Fruit fly (Drosophila melanogaster) whole organism, wandering third instar larva: ENCODE results near the gene Or33a.

Source experiments
- Hnf4 ChIP-seq: fragments of 200-800 bp; sonication (Bioruptor generic); optimal IDR thresholded peaks from 2 replicates; lab custom pipeline; 2016; ENCODE audit warnings: missing biosample characterization, mild to moderate bottlenecking, missing genetic modification characterization
- OdsH ChIP-seq: fragments of 200-800 bp; sonication (Bioruptor generic); optimal IDR thresholded peaks from 2 replicates; lab custom pipeline; 2016; ENCODE audit warnings: missing biosample characterization, mild to moderate bottlenecking, missing genetic modification characterization
- Sp1 ChIP-seq: fragments of 200-800 bp; sonication (Bioruptor generic); optimal IDR thresholded peaks from 3 replicates; lab custom pipeline; 2019; ENCODE audit warnings: missing biosample characterization, mild to moderate bottlenecking, missing genetic modification characterization, moderate library complexity
- h ChIP-seq: fragments of 200-800 bp; sonication (Bioruptor generic); optimal IDR thresholded peaks from 3 replicates; lab custom pipeline; 2016; ENCODE audit warnings: missing biosample characterization, mild to moderate bottlenecking, missing genetic modification characterization
- jim ChIP-seq: fragments of 175-275, 200-325 bp; sonication (Bioruptor generic); optimal IDR thresholded peaks from 2 replicates; lab custom pipeline; 2016; ENCODE audit warnings: missing biosample characterization, mild to moderate bottlenecking, missing genetic modification characterization
- pan ChIP-seq: fragments of >200 bp; optimal IDR thresholded peaks from 2 replicates; lab custom pipeline; 2017

dm6 chr2L:11942826-11943225 lies 8.5 kb downstream of the Or33a start:
- no peak for TF ChIP-seq pan (lab: Kevin White, UChicago)
- TF ChIP-seq Sp1 (GFP tag; lab: Kevin White, UChicago): no peak
- no peak for TF ChIP-seq jim (GFP tag; lab: Kevin White, UChicago)
- no peak for TF ChIP-seq Hnf4 (GFP tag; lab: Kevin White, UChicago)
- TF ChIP-seq OdsH: no peak
- no peak for TF ChIP-seq h (GFP tag; lab: Kevin White, UChicago)
